Worm (Caenorhabditis elegans): ENCODE results near the gene Y59H11AR.3.

- TF ChIP-seq nhr-76 (tag; optimal IDR thresholded peaks at IDR 0.05): no peak
- TF ChIP-seq cey-2 (tag; optimal IDR thresholded peaks at IDR 0.05; ENCODE audit: borderline replicate concordance, insufficient read depth): no peak
- peak; percentile 7 for TF ChIP-seq nhr-11 (tag; optimal IDR thresholded peaks at IDR 0.05)
- no peak for TF ChIP-seq F10B5.3 (tag; optimal IDR thresholded peaks at IDR 0.05)
- TF ChIP-seq ceh-32 (tag; optimal IDR thresholded peaks at IDR 0.05; ENCODE audit: poor library complexity): no peak
- peak in 1 of 2 experiments; percentile 10 for TF ChIP-seq unc-62 (GFP tag; optimal IDR thresholded peaks at IDR 0.05 in 1 of 2)
- TF ChIP-seq unc-62 (tag; optimal IDR thresholded peaks at IDR 0.05): no peak
- no peak for TF ChIP-seq spr-1 (tag; optimal IDR thresholded peaks at IDR 0.05)
- peak; percentile 9 to 83 for TF ChIP-seq mdl-1 (tag; optimal IDR thresholded peaks at IDR 0.05)
- TF ChIP-seq jun-1 (tag; optimal IDR thresholded peaks at IDR 0.05): no peak
- peak; percentile 68 for TF ChIP-seq mxl-3 (GFP tag; optimal IDR thresholded peaks at IDR 0.05)
- peak; percentile 62 for TF ChIP-seq nhr-77 (tag; optimal IDR thresholded peaks at IDR 0.05)
- no peak for TF ChIP-seq ztf-11 (tag; optimal IDR thresholded peaks at IDR 0.05)
- TF ChIP-seq T20F7.1 (GFP tag; optimal IDR thresholded peaks at IDR 0.05): peak; percentile 58
These were observed 25.0 kb upstream of the Y59H11AR.3 start, which contains the start of gene lin-49 for ce11 chrIV:8620102-8620733.
